Worm (Caenorhabditis elegans) whole organism, L3 larva: ENCODE data around the gene sri-31.

ENCODE experiments used
- mdl-1 ChIP-seq: fragments of 150-350 bp; optimal IDR thresholded peaks from 2 replicates; lab custom pipeline; 2014; ENCODE audit warnings: missing biosample characterization, missing genetic modification characterization
- nhr-237 ChIP-seq: fragments of 150-350 bp; optimal IDR thresholded peaks from 2 replicates; lab custom pipeline; 2014; ENCODE audit warnings: missing biosample characterization, missing genetic modification characterization
- nhr-28 ChIP-seq: fragments of 150-350 bp; optimal IDR thresholded peaks from 2 replicates; lab custom pipeline; 2014; ENCODE audit warnings: missing biosample characterization, missing genetic modification characterization
- nhr-77 ChIP-seq: fragments of 150-350 bp; optimal IDR thresholded peaks from 2 replicates; lab custom pipeline; 2014; ENCODE audit warnings: missing biosample characterization, missing genetic modification characterization
- pha-4 ChIP-seq: fragments of 150-350 bp; optimal IDR thresholded peaks from 2 replicates; lab custom pipeline; 2014; ENCODE audit warnings: missing biosample characterization, missing genetic modification reagents, missing genetic modification characterization
- ztf-4 ChIP-seq: fragments of 150-350 bp; optimal IDR thresholded peaks from 2 replicates; lab custom pipeline; 2014; ENCODE audit warnings: missing biosample characterization, missing genetic modification characterization

ce11 chrII:3045875-3046274 lies 4.9 kb upstream of the sri-31 start, which contains the start of gene sri-30:
- TF ChIP-seq nhr-77 (tag; lab: Kevin White, UChicago): no peak
- no peak for TF ChIP-seq pha-4 (tag; lab: Kevin White, UChicago)
- TF ChIP-seq nhr-237 (tag; lab: Kevin White, UChicago): no peak
- TF ChIP-seq ztf-4 (tag; lab: Kevin White, UChicago): no peak
- TF ChIP-seq nhr-28 (tag; lab: Kevin White, UChicago): no peak
- TF ChIP-seq mdl-1 (tag; lab: Kevin White, UChicago): no peak
